Fruit fly (Drosophila melanogaster): ENCODE data around the gene Gyc89Db.

DNA sequence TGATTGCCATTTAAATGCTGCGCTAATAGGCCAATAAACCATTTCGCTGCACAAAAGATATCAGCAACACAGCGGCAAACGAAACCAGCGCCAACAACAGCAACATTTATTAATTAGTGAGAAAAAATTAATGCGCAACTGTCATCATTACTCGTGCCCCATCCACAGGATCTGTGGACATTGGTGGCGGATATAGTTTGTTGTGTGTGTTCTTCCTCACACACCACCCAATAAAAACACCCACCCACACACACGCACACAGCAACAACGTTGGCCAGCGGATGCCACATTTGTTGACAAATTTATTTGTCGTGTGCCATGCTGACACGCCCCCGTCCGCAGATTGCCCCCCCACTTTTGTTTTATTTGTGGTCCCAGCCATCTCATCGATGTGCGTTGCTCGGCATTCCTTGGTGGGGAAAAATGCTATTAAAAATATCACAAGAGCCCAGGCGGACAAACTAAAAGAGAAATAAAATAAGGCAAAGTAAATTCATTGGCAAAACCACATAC lies 41.3 kb downstream of the Gyc89Db start:
- TF ChIP-seq CG7372 (GFP tag; IDR thresholded peaks at IDR 0.05): no peak
- no peak for TF ChIP-seq Ets65A (GFP tag)
- TF ChIP-seq lmd (GFP tag; IDR thresholded peaks at IDR 0.05): no peak

All from whole organism, embryonic.